Worm (Caenorhabditis elegans): ENCODE data around the gene T09F5.1.
"Not testable (repeated sequence)": the region's sequence is repeated elsewhere in the genome, so short reads cannot be mapped to it uniquely, and the experiment has no call there.

Gene T09F5.1

ce11 chrV:15148800-15149199 is at the start of gene T09F5.1:
Gene T09F5.1 (plus strand): TSS chrV:15149100.
- TF ChIP-seq ztf-11 (tag; optimal IDR thresholded peaks at IDR 0.05) (no peak), elt-1 (tag; optimal IDR thresholded peaks at IDR 0.05; ENCODE audit: borderline replicate concordance, insufficient read depth) (peak; percentile 60)

ce11 chrV:15099447-15099846 is 49.5 kb upstream of the T09F5.1 start, which contains the start of gene C01G10.1:
Gene C01G10.1 (plus strand): TSS chrV:15099747.
- no peak for TF ChIP-seq mab-5 (tag; optimal IDR thresholded peaks at IDR 0.05)
- TF ChIP-seq zip-8 (tag; optimal IDR thresholded peaks at IDR 0.05): no peak
- peak; percentile 7 for TF ChIP-seq elt-1 (tag; optimal IDR thresholded peaks at IDR 0.05; ENCODE audit: borderline replicate concordance, insufficient read depth)
- no peak for TF ChIP-seq mep-1 (tag; optimal IDR thresholded peaks at IDR 0.05)
- TF ChIP-seq M03D4.4 (tag; optimal IDR thresholded peaks at IDR 0.05): no peak
- no peak for TF ChIP-seq snpc-4 (tag; optimal IDR thresholded peaks at IDR 0.05)

- not testable (repeated sequence) for TF ChIP-seq mls-2, lin-13, nhr-12 (tag; optimal IDR thresholded peaks at IDR 0.05)
Measured at ce11 chrV:15105893-15106598, 42.9 kb upstream of the T09F5.1 start, which contains the start of gene C01G10.14. Gene C01G10.14 (minus strand): TSS chrV:15105943.

ce11 chrV:15109260-15109659 is 39.6 kb upstream of the T09F5.1 start, which contains the start of gene Y75B12A.2:
Gene Y75B12A.2 (plus strand): TSS chrV:15109560.
- TF ChIP-seq lin-32 (GFP tag; optimal IDR thresholded peaks at IDR 0.05) (no peak), elt-3 (tag; optimal IDR thresholded peaks at IDR 0.05) (no peak), ceh-43 (GFP tag; optimal IDR thresholded peaks at IDR 0.05) (no peak), nhr-76 (tag; optimal IDR thresholded peaks at IDR 0.05) (no peak), mep-1 (tag; optimal IDR thresholded peaks at IDR 0.05) (no peak), pha-4 (tag; optimal IDR thresholded peaks at IDR 0.05) (no peak)

- TF ChIP-seq bed-3 (GFP tag; optimal IDR thresholded peaks at IDR 0.05) (no peak), unc-120 (tag; optimal IDR thresholded peaks at IDR 0.05; ENCODE audit: poor library complexity, severe bottlenecking) (no peak), cnd-1 (tag; optimal IDR thresholded peaks at IDR 0.05) (no peak), lin-13 (tag; optimal IDR thresholded peaks at IDR 0.05) (no peak), nhr-76 (tag; optimal IDR thresholded peaks at IDR 0.05) (no peak), unc-39 (tag; optimal IDR thresholded peaks at IDR 0.05) (no peak), tbx-8 (GFP tag; optimal IDR thresholded peaks at IDR 0.05) (no peak), ces-1 (GFP tag; optimal IDR thresholded peaks at IDR 0.05) (no peak), drap-1 (GFP tag; optimal IDR thresholded peaks at IDR 0.05) (no peak), ztf-11 (tag; optimal IDR thresholded peaks at IDR 0.05) (no peak)
Measured at ce11 chrV:15111660-15112059, 37.2 kb upstream of the T09F5.1 start, which contains the start of gene T01G5.7. Gene T01G5.7 (plus strand): TSS chrV:15111960.

ce11 chrV:15113992-15114391 is 34.9 kb upstream of the T09F5.1 start, which contains the start of gene T01G5.6:
Gene T01G5.6 (minus strand): TSS chrV:15114092.
- no peak for TF ChIP-seq mls-2 (tag; optimal IDR thresholded peaks at IDR 0.05)
- no peak for TF ChIP-seq elt-3 (tag; optimal IDR thresholded peaks at IDR 0.05)

- not testable (repeated sequence) for TF ChIP-seq drap-1 (GFP tag; optimal IDR thresholded peaks at IDR 0.05); ceh-39 (tag; optimal IDR thresholded peaks at IDR 0.05); hlh-1 (tag; optimal IDR thresholded peaks at IDR 0.05)
Measured at ce11 chrV:15115968-15116367, 32.9 kb upstream of the T09F5.1 start, which contains the start of gene T01G5.8. Gene T01G5.8 (plus strand): TSS chrV:15116268.

- TF ChIP-seq pha-4 (tag; optimal IDR thresholded peaks at IDR 0.05) (no peak), mep-1 (tag; optimal IDR thresholded peaks at IDR 0.05) (no peak), elt-1 (tag; optimal IDR thresholded peaks at IDR 0.05; ENCODE audit: borderline replicate concordance, insufficient read depth) (no peak), unc-120 (tag; optimal IDR thresholded peaks at IDR 0.05; ENCODE audit: poor library complexity, severe bottlenecking) (no peak), hlh-1 (tag; optimal IDR thresholded peaks at IDR 0.05) (no peak), blmp-1 (tag; optimal IDR thresholded peaks at IDR 0.05) (no peak), nhr-237 (tag; optimal IDR thresholded peaks at IDR 0.05) (no peak), lin-32 (GFP tag; optimal IDR thresholded peaks at IDR 0.05) (no peak), lsy-2 (tag; optimal IDR thresholded peaks at IDR 0.05) (no peak)
Measured at ce11 chrV:15119517-15119916, 29.4 kb upstream of the T09F5.1 start, which contains the start of gene flor-1. Gene flor-1 (minus strand): TSS chrV:15119617.
